Worm (Caenorhabditis elegans): ENCODE results near the gene nhr-94.

DNA sequence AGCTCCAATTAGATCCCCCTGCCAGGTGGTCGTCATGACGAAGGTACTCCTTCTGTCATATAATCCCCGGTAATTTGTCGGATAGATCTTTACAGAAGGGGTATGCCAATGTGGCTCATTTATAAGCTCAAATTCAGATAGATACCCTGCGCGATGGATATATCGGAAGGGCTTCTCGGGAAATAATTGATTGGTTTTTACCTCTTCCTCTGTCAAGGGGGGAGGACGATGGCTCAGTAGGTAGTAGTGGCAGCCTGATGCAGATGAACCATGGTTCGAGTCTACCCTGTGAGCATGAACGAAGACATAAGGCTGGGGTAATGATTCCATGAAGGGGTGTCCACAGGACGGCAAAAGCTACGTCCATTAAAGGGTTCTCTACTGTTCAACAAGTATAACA, 39.0 kb downstream of the nhr-94 start:
- no peak for TF ChIP-seq pes-1 (GFP tag; IDR thresholded peaks at IDR 0.05)
- TF ChIP-seq ama-1 (optimal IDR thresholded peaks at IDR 0.05): no peak
- no peak for TF ChIP-seq hmg-4 (GFP tag; optimal IDR thresholded peaks at IDR 0.05)
- no peak for TF ChIP-seq hnd-1 (tag; optimal IDR thresholded peaks at IDR 0.05)
- no peak for TF ChIP-seq tbx-37 (GFP tag; conservative IDR thresholded peaks at IDR 0.05)
